Worm (Caenorhabditis elegans) whole organism, early embryonic: ENCODE measurements around the gene K03H9.3.

ENCODE experiments used
- ama-1 ChIP-seq: fragments of 150-350 bp; optimal IDR thresholded peaks from 2 replicates; lab custom pipeline; 2014
- ets-7 ChIP-seq: sonication (generic microtip); optimal IDR thresholded peaks from 2 replicates; lab custom pipeline; 2016; ENCODE audit warnings: missing genotype, missing genetic modification characterization, missing compliant biosample characterization
- flt-1 ChIP-seq: fragments of 200-800 bp; sonication (Bioruptor generic); IDR thresholded peaks from 2 replicates; pipeline ENCODE4 v1.3.6; 2022; ENCODE audit warnings: missing genetic modification characterization, missing compliant biosample characterization
- hmg-4 ChIP-seq: fragments of 200-800 bp; sonication (Bioruptor generic); optimal IDR thresholded peaks from 2 replicates; lab custom pipeline; 2018; ENCODE audit warnings: mild to moderate bottlenecking, missing genetic modification characterization, missing compliant biosample characterization
- hnd-1 ChIP-seq: sonication (generic microtip); optimal IDR thresholded peaks from 2 replicates; lab custom pipeline; 2016; ENCODE audit warnings: missing genetic modification characterization, missing compliant biosample characterization
- sea-1 ChIP-seq: fragments of 200-800 bp; sonication (Bioruptor generic); conservative IDR thresholded peaks from 2 replicates; pipeline ENCODE4 v1.3.6; 2022; ENCODE audit warnings: missing genetic modification characterization, missing compliant biosample characterization

- no peak for TF ChIP-seq flt-1 (GFP tag; lab: Robert Waterston, UW)
- no peak for TF ChIP-seq ama-1
- no peak for TF ChIP-seq ets-7
- TF ChIP-seq sea-1 (GFP tag; lab: Robert Waterston, UW): no peak
- no peak for TF ChIP-seq hmg-4
- no peak for TF ChIP-seq hnd-1 (tag; lab: Kevin White, UChicago)
These were observed 24.5 kb upstream of the K03H9.3 start, which contains the start of gene zig-10 for ce11 chrII:6398406-6398805.
